Worm (Caenorhabditis elegans) whole organism, late embryonic: ENCODE results near the gene klc-1.

Experiments used
- C38D4.7 ChIP-seq: fragments of 200-800 bp; sonication (Bioruptor generic); optimal IDR thresholded peaks from 2 replicates; lab custom pipeline; 2018; ENCODE audit warnings: mild to moderate bottlenecking, missing genetic modification characterization, moderate library complexity, missing compliant biosample characterization
- F13H6.1 ChIP-seq: sonication (generic microtip); optimal IDR thresholded peaks from 2 replicates; lab custom pipeline; 2016; ENCODE audit warnings: missing genetic modification characterization, missing compliant biosample characterization
- K02D7.2 ChIP-seq: sonication (generic microtip); optimal IDR thresholded peaks from 2 replicates; lab custom pipeline; 2017; ENCODE audit warnings: mild to moderate bottlenecking, missing genetic modification characterization, missing compliant biosample characterization
- K09A11.1 ChIP-seq: sonication (generic microtip); optimal IDR thresholded peaks from 2 replicates; lab custom pipeline; 2017; ENCODE audit warnings: antibody characterized with exemption, mild to moderate bottlenecking, missing genetic modification characterization, missing compliant biosample characterization; ENCODE audit not compliant: insufficient read depth
- T23F11.4 ChIP-seq: fragments of 200-800 bp; sonication (Bioruptor generic); optimal IDR thresholded peaks from 2 replicates; lab custom pipeline; 2018; ENCODE audit warnings: mild to moderate bottlenecking, missing genetic modification characterization, missing compliant biosample characterization
- ama-1 ChIP-seq: fragments of 150-350 bp; optimal IDR thresholded peaks from 2 replicates; lab custom pipeline; 2014
- ceh-18 ChIP-seq: sonication (generic microtip); optimal IDR thresholded peaks from 2 replicates; lab custom pipeline; 2016; ENCODE audit warnings: missing genetic modification characterization, missing compliant biosample characterization
- ceh-19 ChIP-seq: fragments of 200-800 bp; sonication (Bioruptor generic); optimal IDR thresholded peaks from 2 replicates; lab custom pipeline; 2018; ENCODE audit warnings: mild to moderate bottlenecking, missing genetic modification characterization, missing compliant biosample characterization
- ceh-2 ChIP-seq: sonication (generic microtip); optimal IDR thresholded peaks from 2 replicates; lab custom pipeline; 2016; ENCODE audit warnings: missing genotype, missing genetic modification characterization, missing compliant biosample characterization
- ceh-22 ChIP-seq: sonication (generic microtip); optimal IDR thresholded peaks from 2 replicates; lab custom pipeline; 2017; ENCODE audit warnings: missing biosample characterization, missing genetic modification characterization
- ceh-31 ChIP-seq: sonication (generic microtip); optimal IDR thresholded peaks from 2 replicates; lab custom pipeline; 2016; ENCODE audit warnings: missing genetic modification characterization, missing compliant biosample characterization
- ceh-48 ChIP-seq: sonication (generic microtip); optimal IDR thresholded peaks from 2 replicates; lab custom pipeline; 2016; ENCODE audit warnings: missing genetic modification characterization, inconsistent platforms, missing compliant biosample characterization
- ceh-6 ChIP-seq: fragments of 200-800 bp; sonication (Bioruptor generic); optimal IDR thresholded peaks from 2 replicates; lab custom pipeline; 2018; ENCODE audit warnings: mild to moderate bottlenecking, missing genetic modification characterization, missing compliant biosample characterization
- che-1 ChIP-seq: sonication (generic microtip); optimal IDR thresholded peaks from 2 replicates; lab custom pipeline; 2016; ENCODE audit warnings: mild to moderate bottlenecking, missing genetic modification characterization, missing compliant biosample characterization
- dmd-4 ChIP-seq: sonication (generic microtip); optimal IDR thresholded peaks from 2 replicates; lab custom pipeline; 2016; ENCODE audit warnings: borderline replicate concordance, missing genetic modification characterization, missing compliant biosample characterization
- dve-1 ChIP-seq: sonication (generic microtip); optimal IDR thresholded peaks from 2 replicates; lab custom pipeline; 2017; ENCODE audit warnings: antibody characterized with exemption, mild to moderate bottlenecking, missing genetic modification characterization, missing compliant biosample characterization
- elt-2 ChIP-seq: sonication (generic microtip); optimal IDR thresholded peaks from 2 replicates; lab custom pipeline; 2016; ENCODE audit warnings: missing genetic modification reagents, missing genetic modification characterization, missing compliant biosample characterization
- eyg-1 ChIP-seq: sonication (generic microtip); optimal IDR thresholded peaks from 2 replicates; lab custom pipeline; 2016; ENCODE audit warnings: missing genotype, missing genetic modification characterization, missing compliant biosample characterization
- fkh-6 ChIP-seq: sonication (generic microtip); optimal IDR thresholded peaks from 2 replicates; lab custom pipeline; 2016; ENCODE audit warnings: missing genetic modification characterization, missing compliant biosample characterization
- gmeb-2 ChIP-seq: sonication (generic microtip); optimal IDR thresholded peaks from 2 replicates; lab custom pipeline; 2016; ENCODE audit warnings: missing genetic modification characterization, inconsistent platforms, missing compliant biosample characterization
- hlh-13 ChIP-seq: fragments of 200-800 bp; sonication (Bioruptor generic); optimal IDR thresholded peaks from 2 replicates; lab custom pipeline; 2018; ENCODE audit warnings: mild to moderate bottlenecking, missing genetic modification characterization, missing compliant biosample characterization
- hlh-30 ChIP-seq: sonication (generic microtip); optimal IDR thresholded peaks from 2 replicates; lab custom pipeline; 2017; ENCODE audit warnings: antibody characterized with exemption, missing genetic modification characterization, missing compliant biosample characterization; ENCODE audit not compliant: insufficient read depth
- lim-6 ChIP-seq: sonication (generic microtip); optimal IDR thresholded peaks from 2 replicates; lab custom pipeline; 2016; ENCODE audit warnings: missing genetic modification characterization, missing compliant biosample characterization
- lin-11 ChIP-seq: fragments of 200-800 bp; sonication (Bioruptor generic); optimal IDR thresholded peaks from 2 replicates; lab custom pipeline; 2018; ENCODE audit warnings: mild to moderate bottlenecking, missing genetic modification characterization, missing compliant biosample characterization
- madf-2 ChIP-seq: sonication (generic microtip); optimal IDR thresholded peaks from 2 replicates; lab custom pipeline; 2017; ENCODE audit warnings: missing genetic modification characterization, missing compliant biosample characterization
- nfya-1 ChIP-seq: sonication (generic microtip); optimal IDR thresholded peaks from 2 replicates; lab custom pipeline; 2017; ENCODE audit warnings: missing genetic modification characterization, mild to moderate bottlenecking, missing compliant biosample characterization, antibody characterized with exemption, moderate library complexity
- nhr-11 ChIP-seq: fragments of 150-350 bp; optimal IDR thresholded peaks from 2 replicates; lab custom pipeline; 2014; ENCODE audit warnings: missing biosample characterization, missing genetic modification characterization
- npax-4 ChIP-seq: sonication (generic microtip); optimal IDR thresholded peaks from 2 replicates; lab custom pipeline; 2016; ENCODE audit warnings: missing genetic modification characterization, missing compliant biosample characterization
- odd-2 ChIP-seq: sonication (generic microtip); optimal IDR thresholded peaks from 2 replicates; lab custom pipeline; 2017; ENCODE audit warnings: antibody characterized with exemption, mild to moderate bottlenecking, missing genetic modification characterization, missing compliant biosample characterization
- pat-9 ChIP-seq: fragments of 200-800 bp; sonication (Bioruptor generic); optimal IDR thresholded peaks from 2 replicates; lab custom pipeline; 2018; ENCODE audit warnings: mild to moderate bottlenecking, missing genetic modification characterization, moderate library complexity, missing compliant biosample characterization
- pha-2 ChIP-seq: sonication (generic microtip); optimal IDR thresholded peaks from 2 replicates; lab custom pipeline; 2017; ENCODE audit warnings: mild to moderate bottlenecking, missing genetic modification characterization, missing compliant biosample characterization
- pha-4 ChIP-seq: fragments of 150-350 bp; optimal IDR thresholded peaks from 2 replicates; lab custom pipeline; 2018; ENCODE audit warnings: missing biosample characterization, missing genetic modification reagents, missing genetic modification characterization
- pqm-1 ChIP-seq: sonication (generic microtip); optimal IDR thresholded peaks from 2 replicates; lab custom pipeline; 2016; ENCODE audit warnings: missing genetic modification characterization, missing compliant biosample characterization
- pros-1 ChIP-seq: fragments of 150-350 bp; optimal IDR thresholded peaks from 2 replicates; lab custom pipeline; 2014; ENCODE audit warnings: missing biosample characterization, missing genetic modification reagents, missing genetic modification characterization
- rnt-1 ChIP-seq: sonication (generic microtip); optimal IDR thresholded peaks from 2 replicates; lab custom pipeline; 2016; ENCODE audit warnings: missing genetic modification characterization, missing compliant biosample characterization
- sdc-2 ChIP-seq: sonication (generic microtip); optimal IDR thresholded peaks from 2 replicates; lab custom pipeline; 2016; ENCODE audit warnings: missing genotype, missing genetic modification characterization, missing compliant biosample characterization
- sox-2 ChIP-seq: fragments of 200-800 bp; sonication (Bioruptor generic); IDR thresholded peaks from 2 replicates; pipeline ENCODE4 v1.3.6; 2022; ENCODE audit warnings: missing genetic modification reagents, missing genetic modification characterization, missing compliant biosample characterization
- sox-4 ChIP-seq: sonication (generic microtip); optimal IDR thresholded peaks from 2 replicates; lab custom pipeline; 2017; ENCODE audit warnings: mild to moderate bottlenecking, missing genetic modification characterization, inconsistent platforms, missing compliant biosample characterization
- tbx-2 ChIP-seq: sonication (generic microtip); optimal IDR thresholded peaks from 2 replicates; lab custom pipeline; 2016; ENCODE audit warnings: missing genetic modification characterization, missing compliant biosample characterization
- tbx-7 ChIP-seq: sonication (generic microtip); optimal IDR thresholded peaks from 2 replicates; lab custom pipeline; 2016; ENCODE audit warnings: missing genotype, missing genetic modification characterization, missing compliant biosample characterization
- unc-3 ChIP-seq, 2 experiments: fragments of 200-800 bp in 1 of 2; sonication (Bioruptor generic) in 1 of 2; sonication (generic microtip) in 1 of 2; conservative IDR thresholded peaks in 1 of 2; optimal IDR thresholded peaks in 1 of 2; 2 replicates each; pipeline versions ENCODE4 v1.3.6 to Lab custom; 2016 to 2022; ENCODE audit warnings: missing compliant biosample characterization in 2 of 2, missing genetic modification characterization in 2 of 2, missing genetic modification reagents in 1 of 2
- unc-55 ChIP-seq: sonication (generic microtip); optimal IDR thresholded peaks from 2 replicates; lab custom pipeline; 2017; ENCODE audit warnings: missing biosample characterization, missing genetic modification reagents, missing genetic modification characterization
- ztf-16 ChIP-seq: sonication (generic microtip); optimal IDR thresholded peaks from 2 replicates; lab custom pipeline; 2017; ENCODE audit warnings: missing genetic modification characterization, missing compliant biosample characterization

Gene klc-1

ce11 chrIV:11070895-11071294 is 12.6 kb upstream of the klc-1 start:
- TF ChIP-seq che-1 (tag; lab: Kevin White, UChicago) (peak; percentile 45), pat-9 (peak; percentile 42), ztf-16 (tag; lab: Kevin White, UChicago) (peak; percentile 29), dmd-4 (peak; percentile 70), madf-2 (tag; lab: Kevin White, UChicago) (peak; percentile 57), hlh-13 (peak; percentile 72), lin-11 (peak; percentile 46), npax-4 (peak; percentile 30)

- TF ChIP-seq hlh-30 (tag; lab: Kevin White, UChicago) (no peak), pha-4 (tag; lab: Kevin White, UChicago) (no peak), madf-2 (tag; lab: Kevin White, UChicago) (no peak), gmeb-2 (tag; lab: Kevin White, UChicago) (no peak), K09A11.1 (no peak), sdc-2 (tag; lab: Kevin White, UChicago) (no peak), pqm-1 (tag; lab: Kevin White, UChicago) (no peak), nhr-11 (tag; lab: Kevin White, UChicago) (no peak), K02D7.2 (tag; lab: Kevin White, UChicago) (no peak), npax-4 (no peak), tbx-7 (tag; lab: Kevin White, UChicago) (no peak)
Measured at ce11 chrIV:11078482-11078881, 5.1 kb upstream of the klc-1 start, which contains the start of gene Y5F2A.4. Y5F2A.4 (minus strand) TSS chrIV:11078582.

- TF ChIP-seq ama-1 (lab: Kevin White, UChicago) (peak; percentile 26), pha-4 (tag; lab: Kevin White, UChicago) (no peak), sox-2 (GFP tag; lab: Robert Waterston, UW) (no peak)
- TF ChIP-seq, all 69 proteins: peak for 1
Measured at ce11 chrIV:11080823-11081285, 2.7 kb upstream of the klc-1 start, which contains the start of gene atg-7. atg-7 (minus strand) TSS chrIV:11081055.

ce11 chrIV:11082153-11082552 is 1.4 kb upstream of the klc-1 start, which contains the start of gene let-70:
let-70 (minus strand) TSS chrIV:11082253.
- TF ChIP-seq ceh-19: no peak

- no peak for TF ChIP-seq hlh-13
- TF ChIP-seq ama-1 (lab: Kevin White, UChicago): no peak
- no peak for TF ChIP-seq C38D4.7 (GFP tag; lab: Kevin White, UChicago)
- TF ChIP-seq T23F11.4 (GFP tag; lab: Kevin White, UChicago): no peak
- peak; percentile 64 for TF ChIP-seq ceh-19
- peak; percentile 97 for TF ChIP-seq nfya-1 (tag; lab: Kevin White, UChicago)
- peak; percentile 94 for TF ChIP-seq ceh-18 (tag; lab: Kevin White, UChicago)
- TF ChIP-seq ceh-31 (tag; lab: Kevin White, UChicago): peak; percentile 94
- peak; percentile 43 for TF ChIP-seq sdc-2 (tag; lab: Kevin White, UChicago)
- peak; percentile 42 for TF ChIP-seq F13H6.1 (tag; lab: Kevin White, UChicago)
- no peak for TF ChIP-seq sox-4 (tag; lab: Kevin White, UChicago)
- TF ChIP-seq pha-2 (tag; lab: Kevin White, UChicago): no peak
- TF ChIP-seq unc-55 (GFP tag; lab: Kevin White, UChicago): peak; percentile 85
- TF ChIP-seq tbx-2 (tag; lab: Kevin White, UChicago): peak; percentile 94
- TF ChIP-seq pros-1 (tag; lab: Kevin White, UChicago): peak; percentile 93
- peak; percentile 83 for TF ChIP-seq dve-1 (tag; lab: Kevin White, UChicago)
- peak; percentile 84 for TF ChIP-seq rnt-1
- TF ChIP-seq elt-2 (tag; lab: Kevin White, UChicago): no peak
- TF ChIP-seq ceh-2 (tag; lab: Kevin White, UChicago): peak; percentile 81
- peak; percentile 24 for TF ChIP-seq fkh-6 (tag; lab: Kevin White, UChicago)
- TF ChIP-seq ceh-22 (tag; lab: Kevin White, UChicago): peak; percentile 48
- TF ChIP-seq dmd-4: no peak
- TF ChIP-seq madf-2 (tag; lab: Kevin White, UChicago): peak; percentile 60
- TF ChIP-seq odd-2 (tag; lab: Kevin White, UChicago): no peak
- TF ChIP-seq unc-3 (GFP tag; conservative IDR thresholded peaks at IDR 0.05; lab: Robert Waterston, UW): no peak
- TF ChIP-seq unc-3 (tag; optimal IDR thresholded peaks at IDR 0.05; lab: Kevin White, UChicago): peak; percentile 40
- TF ChIP-seq lim-6: peak; percentile 56
- peak; percentile 27 for TF ChIP-seq eyg-1 (tag; lab: Kevin White, UChicago)
- no peak for TF ChIP-seq ceh-6
- peak; percentile 91 for TF ChIP-seq ceh-48 (tag; lab: Kevin White, UChicago)
Measured at ce11 chrIV:11082789-11083235, 723 bp upstream of the klc-1 start.
